Fruit fly (Drosophila melanogaster): ENCODE data around the gene CG3191.

The CG3191 gene

DNA sequence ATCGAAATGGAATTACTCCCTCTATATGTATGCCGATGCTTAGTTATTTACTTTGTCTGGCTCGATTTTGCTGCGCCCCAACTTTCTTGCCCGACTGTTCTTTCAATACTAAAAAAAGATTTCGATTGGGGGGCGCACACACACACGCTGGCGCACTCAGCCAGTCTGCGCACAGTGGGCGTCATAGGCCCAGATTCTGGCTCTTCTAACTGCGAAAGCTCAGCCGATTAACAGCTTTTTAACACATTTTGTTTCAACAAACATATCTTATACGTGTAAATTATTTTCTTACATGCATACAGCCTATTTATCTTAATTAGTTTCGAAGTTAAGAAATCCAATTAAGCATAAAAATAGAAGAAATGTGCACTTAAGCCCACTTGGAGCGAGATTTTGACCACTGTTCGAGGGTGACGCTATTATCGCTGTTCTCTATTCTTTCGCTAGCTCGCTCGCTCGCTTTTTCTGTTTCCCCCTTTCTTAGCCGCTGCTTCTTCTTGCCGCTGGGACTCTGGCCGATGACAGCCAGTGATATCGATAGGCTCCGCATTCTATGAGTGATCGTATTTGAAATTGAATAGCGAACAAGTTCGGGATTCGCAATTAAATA, 29.5 kb downstream of the CG3191 start, which contains the start of gene Vinc (continued):
- TF ChIP-seq CG11085 (GFP tag; IDR thresholded peaks at IDR 0.05) (peak; percentile 60; the same call in 1 of the 2 replicates), Oli (tag; optimal IDR thresholded peaks at IDR 0.05) (peak; percentile 81), chif (GFP tag; optimal IDR thresholded peaks at IDR 0.05) (peak; percentile 13 to 85), tup (GFP tag; optimal IDR thresholded peaks at IDR 0.05) (peak; percentile 83), CG12659 (GFP tag; optimal IDR thresholded peaks at IDR 0.05) (peak; percentile 82), CoRest (tag; optimal IDR thresholded peaks at IDR 0.05) (peak; percentile 84), Dref (GFP tag; IDR thresholded peaks at IDR 0.05) (peak; percentile 85), HHEX (GFP tag; optimal IDR thresholded peaks at IDR 0.05) (peak; percentile 90), oc (tag; optimal IDR thresholded peaks at IDR 0.05) (peak; percentile 16), CG12744 (GFP tag; optimal IDR thresholded peaks at IDR 0.05) (no peak), zen (tag; optimal IDR thresholded peaks at IDR 0.05) (peak; percentile 61), CG2129 (GFP tag; IDR thresholded peaks at IDR 0.05; ENCODE audit: partially characterized antibody) (no peak), Hr78 (GFP tag; optimal IDR thresholded peaks at IDR 0.05) (no peak), nmo (GFP tag; optimal IDR thresholded peaks at IDR 0.05) (peak; percentile 91), dmrt11E (tag; optimal IDR thresholded peaks at IDR 0.05) (peak; percentile 51), cg (GFP tag; optimal IDR thresholded peaks at IDR 0.05) (peak; percentile 71), ind (GFP tag; optimal IDR thresholded peaks at IDR 0.05) (peak; percentile 90), Vsx1 (GFP tag; optimal IDR thresholded peaks at IDR 0.05) (no peak), tgo (GFP tag; IDR thresholded peaks at IDR 0.05) (peak; percentile 88), zen2 (GFP tag; IDR thresholded peaks at IDR 0.05; ENCODE audit: partially characterized antibody) (peak; percentile 41; the same call in 1 of the 3 replicates), Lhr (GFP tag; optimal IDR thresholded peaks at IDR 0.05) (peak; percentile 15), tap (tag; optimal IDR thresholded peaks at IDR 0.05) (peak; percentile 82), Chrac-16 (GFP tag; optimal IDR thresholded peaks at IDR 0.05) (peak; percentile 52), sisA (GFP tag; IDR thresholded peaks at IDR 0.05) (peak; percentile 82), CG18599 (GFP tag; optimal IDR thresholded peaks at IDR 0.05) (peak; percentile 96), CG11696 (GFP tag; IDR thresholded peaks at IDR 0.05) (0 out of 2 replicates have a peak, but pooled peaks have one; percentile 16), CG8089 (GFP tag; optimal IDR thresholded peaks at IDR 0.05) (peak; percentile 47), CHES-1-like (GFP tag; optimal IDR thresholded peaks at IDR 0.05) (peak; percentile 58), CG9727 (GFP tag; optimal IDR thresholded peaks at IDR 0.05) (peak; percentile 83), nerfin-2 (GFP tag; IDR thresholded peaks at IDR 0.05; ENCODE audit: partially characterized antibody) (0 out of 2 replicates have a peak, but pooled peaks have one; percentile 37), Tbp (GFP tag; optimal IDR thresholded peaks at IDR 0.05) (no peak), CG3163 (GFP tag; optimal IDR thresholded peaks at IDR 0.05) (peak; percentile 39), psq (GFP tag; optimal IDR thresholded peaks at IDR 0.05) (peak; percentile 88), CG10267 (tag; optimal IDR thresholded peaks at IDR 0.05) (peak; percentile 82), Sry-δ (GFP tag; optimal IDR thresholded peaks at IDR 0.05) (peak; percentile 55), Ravus (GFP tag; IDR thresholded peaks at IDR 0.05) (peak; percentile 50), CG13424 (tag; optimal IDR thresholded peaks at IDR 0.05) (peak; percentile 94), Oaz (GFP tag; IDR thresholded peaks at IDR 0.05) (peak; percentile 51; the same call in 1 of the 2 replicates), CG8924 (tag; optimal IDR thresholded peaks at IDR 0.05) (peak; percentile 76), Abd-B (GFP tag; optimal IDR thresholded peaks at IDR 0.05) (peak; percentile 44), vnd (GFP tag; IDR thresholded peaks at IDR 0.05; ENCODE audit: partially characterized antibody) (no peak), cato (GFP tag; optimal IDR thresholded peaks at IDR 0.05; ENCODE audit: borderline replicate concordance) (peak; percentile 24), CG2116 (GFP tag; optimal IDR thresholded peaks at IDR 0.05) (peak; percentile 38), NFAT (GFP tag; IDR thresholded peaks at IDR 0.05) (peak; percentile 80), fd96Cb (tag; optimal IDR thresholded peaks at IDR 0.05) (peak; percentile 85), gsb-n (tag; optimal IDR thresholded peaks at IDR 0.05) (no peak), CG14014 (GFP tag; IDR thresholded peaks at IDR 0.05) (peak; percentile 87), CG3065 (GFP tag; optimal IDR thresholded peaks at IDR 0.05) (no peak)

All from whole organism, embryonic.